Fruit fly (Drosophila melanogaster): ENCODE results near the gene kek4.

Gene kek4

dm6 chr2L:13191052-13191678 is 24.0 kb downstream of the kek4 start:
- TF ChIP-seq ss (GFP tag; optimal IDR thresholded peaks at IDR 0.05) (no peak), salr (GFP tag; optimal IDR thresholded peaks at IDR 0.05) (no peak), achi (GFP tag; optimal IDR thresholded peaks at IDR 0.05) (no peak), CG4318 (GFP tag; optimal IDR thresholded peaks at IDR 0.05) (no peak), Eip78C (GFP tag) (peak; percentile 43), vri (GFP tag; optimal IDR thresholded peaks at IDR 0.05) (no peak), Sox14 (GFP tag; optimal IDR thresholded peaks at IDR 0.05) (no peak), dac (GFP tag; optimal IDR thresholded peaks at IDR 0.05) (no peak)

dm6 chr2L:13190534-13190933 is 24.6 kb downstream of the kek4 start:
- TF ChIP-seq svp (GFP tag) (peak; percentile 87), CG6163 (GFP tag; IDR thresholded peaks at IDR 0.05) (0 out of 3 replicates have a peak, but pooled peaks have one; percentile 41), Met (GFP tag; optimal IDR thresholded peaks at IDR 0.05) (no peak), ss (GFP tag; optimal IDR thresholded peaks at IDR 0.05) (no peak), esn (GFP tag; optimal IDR thresholded peaks at IDR 0.05) (peak; percentile 27), vri (GFP tag; optimal IDR thresholded peaks at IDR 0.05) (peak; percentile 83)

dm6 chr2L:13183150-13183549 is 32.0 kb downstream of the kek4 start, which contains the start of gene Rsph1:
Gene Rsph1, plus strand, starts transcription at chr2L:13183450.
- TF ChIP-seq spab (GFP tag; optimal IDR thresholded peaks at IDR 0.05): no peak
- TF ChIP-seq lz (GFP tag; optimal IDR thresholded peaks at IDR 0.05): no peak
- no peak for TF ChIP-seq CG6808 (GFP tag; optimal IDR thresholded peaks at IDR 0.05)

- TF ChIP-seq CG8632 (GFP tag; optimal IDR thresholded peaks at IDR 0.05): no peak
Observed at dm6 chr2L:13182415-13182814, 32.7 kb downstream of the kek4 start, which contains the start of gene Mgat3. Gene Mgat3, minus strand, starts transcription at chr2L:13182596.

- TF ChIP-seq Hr38 (GFP tag; optimal IDR thresholded peaks at IDR 0.05) (no peak), acj6 (GFP tag; optimal IDR thresholded peaks at IDR 0.05) (no peak), CG32006 (GFP tag; optimal IDR thresholded peaks at IDR 0.05) (no peak), CG6163 (GFP tag; IDR thresholded peaks at IDR 0.05) (no peak)
Observed at dm6 chr2L:13179095-13179494, 36.1 kb downstream of the kek4 start, which contains the start of gene Alg7. Gene Alg7, plus strand, starts transcription at chr2L:13179247.

dm6 chr2L:13176701-13177249 is 38.4 kb downstream of the kek4 start, which contains the start of the genes Sfmbt and CG5439:
Gene Sfmbt, minus strand, starts transcription at chr2L:13176785.
Gene CG5439, plus strand, starts transcription at chr2L:13177150.
- peak; percentile 47 for TF ChIP-seq fd59A (GFP tag; optimal IDR thresholded peaks at IDR 0.05)
- TF ChIP-seq CG8319 (GFP tag; optimal IDR thresholded peaks at IDR 0.05): no peak
- TF ChIP-seq dac (GFP tag; optimal IDR thresholded peaks at IDR 0.05): peak; percentile 1
- TF ChIP-seq CG3032 (tag; optimal IDR thresholded peaks at IDR 0.05): peak; percentile 79
- TF ChIP-seq CG8119 (GFP tag; IDR thresholded peaks at IDR 0.05): no peak
- TF ChIP-seq CG6163 (GFP tag; IDR thresholded peaks at IDR 0.05): no peak
- no peak for TF ChIP-seq CG7368 (GFP tag; optimal IDR thresholded peaks at IDR 0.05)
- TF ChIP-seq Ets21C (GFP tag; optimal IDR thresholded peaks at IDR 0.05): peak; percentile 80
- TF ChIP-seq svp (GFP tag): no peak
- TF ChIP-seq CG6276 (GFP tag; optimal IDR thresholded peaks at IDR 0.05): no peak
- no peak for TF ChIP-seq net (GFP tag; optimal IDR thresholded peaks at IDR 0.05)
- peak; percentile 10 for TF ChIP-seq Eip93F (GFP tag; optimal IDR thresholded peaks at IDR 0.05)
- TF ChIP-seq CG11762 (GFP tag; optimal IDR thresholded peaks at IDR 0.05; ENCODE audit: insufficient read depth): no peak
- peak; percentile 69 for TF ChIP-seq CG34406 (GFP tag; optimal IDR thresholded peaks at IDR 0.05)
- TF ChIP-seq Eip75B (GFP tag; optimal IDR thresholded peaks at IDR 0.05): no peak
- TF ChIP-seq Sox102F (GFP tag; optimal IDR thresholded peaks at IDR 0.05): no peak
- TF ChIP-seq acj6 (GFP tag; optimal IDR thresholded peaks at IDR 0.05): peak; percentile 78
- TF ChIP-seq achi (GFP tag; optimal IDR thresholded peaks at IDR 0.05): no peak
- peak; percentile 69 for TF ChIP-seq CG11902 (GFP tag; optimal IDR thresholded peaks at IDR 0.05)
- no peak for TF ChIP-seq CG6808 (GFP tag; optimal IDR thresholded peaks at IDR 0.05)
- TF ChIP-seq Ets96B (tag; optimal IDR thresholded peaks at IDR 0.05): peak; percentile 59
- TF ChIP-seq Blimp-1 (GFP tag; optimal IDR thresholded peaks at IDR 0.05): no peak
- TF ChIP-seq CG31627 (GFP tag; optimal IDR thresholded peaks at IDR 0.05): peak; percentile 84
- no peak for TF ChIP-seq fkh (GFP tag; optimal IDR thresholded peaks at IDR 0.05)
- no peak for TF ChIP-seq ss (GFP tag; optimal IDR thresholded peaks at IDR 0.05)
- TF ChIP-seq CG9139 (GFP tag; optimal IDR thresholded peaks at IDR 0.05): no peak
- TF ChIP-seq fd85E (GFP tag; optimal IDR thresholded peaks at IDR 0.05): no peak

Measured in whole organism, prepupa.